Fruit fly (Drosophila melanogaster) S2 (cell line): ENCODE measurements around the gene Eip63E.

Source experiments
- CG8478 ChIP-seq: fragments of >200 bp; optimal IDR thresholded peaks from 2 replicates; lab custom pipeline; 2018
- CTCF ChIP-seq, 2 experiments: fragments of >200 bp; optimal IDR thresholded peaks; 2 replicates each; lab custom pipeline; 2018

Eip63E gene

dm6 chr3L:3515280-3516020 is at the start of gene Eip63E:
Eip63E (plus strand) TSS chr3L:3515751.
- peak in 1 of 2 experiments; percentile 10 for TF ChIP-seq CTCF (optimal IDR thresholded peaks at IDR 0.05; lab: Kevin White, UChicago)
- no peak for TF ChIP-seq CG8478

- TF ChIP-seq CTCF (optimal IDR thresholded peaks at IDR 0.05; lab: Kevin White, UChicago) (no peak), CG8478 (no peak)
These were observed 49.4 kb upstream of the Eip63E start, which contains the start of gene CycJ for dm6 chr3L:3466200-3466599. CycJ (plus strand) TSS chr3L:3466428.

- no peak for TF ChIP-seq CTCF (optimal IDR thresholded peaks at IDR 0.05; lab: Kevin White, UChicago)
- no peak for TF ChIP-seq CG8478
These were observed 45.8 kb upstream of the Eip63E start for dm6 chr3L:3469709-3470108.

dm6 chr3L:3471174-3471573 is 44.4 kb upstream of the Eip63E start, which contains the start of gene CG14971:
CG14971 (minus strand) TSS chr3L:3471309.
- TF ChIP-seq CTCF (optimal IDR thresholded peaks at IDR 0.05; lab: Kevin White, UChicago) (peak in 1 of 2 experiments; percentile 27), CG8478 (no peak)

- TF ChIP-seq CG8478: no peak
- TF ChIP-seq CTCF (optimal IDR thresholded peaks at IDR 0.05; lab: Kevin White, UChicago): peak in 1 of 2 experiments; percentile 9
These were observed 43.5 kb upstream of the Eip63E start, which contains the start of the genes CG32267 and CG42324 for dm6 chr3L:3472063-3472528. CG32267 (minus strand) TSS chr3L:3472113. CG42324 (plus strand) TSS chr3L:3472447.

dm6 chr3L:3472786-3473185 is 42.8 kb upstream of the Eip63E start:
- TF ChIP-seq CG8478 (no peak), CTCF (optimal IDR thresholded peaks at IDR 0.05; lab: Kevin White, UChicago) (no peak)

- TF ChIP-seq CG8478 (no peak), CTCF (optimal IDR thresholded peaks at IDR 0.05; lab: Kevin White, UChicago) (no peak)
These were observed 36.0 kb upstream of the Eip63E start for dm6 chr3L:3479551-3479950.

- no peak for TF ChIP-seq CG8478
- TF ChIP-seq CTCF (optimal IDR thresholded peaks at IDR 0.05; lab: Kevin White, UChicago): no peak
These were observed 31.0 kb upstream of the Eip63E start, which contains the start of gene CG43074 for dm6 chr3L:3484553-3484952. CG43074 (minus strand) TSS chr3L:3484653.

dm6 chr3L:3485088-3485710 is 30.4 kb upstream of the Eip63E start:
- TF ChIP-seq CTCF (optimal IDR thresholded peaks at IDR 0.05; lab: Kevin White, UChicago): no peak
- no peak for TF ChIP-seq CG8478

dm6 chr3L:3492116-3492747 is 23.3 kb upstream of the Eip63E start:
- no peak for TF ChIP-seq CG8478
- peak in 1 of 2 experiments; percentile 10 for TF ChIP-seq CTCF (optimal IDR thresholded peaks at IDR 0.05; lab: Kevin White, UChicago)

- TF ChIP-seq CTCF (optimal IDR thresholded peaks at IDR 0.05; lab: Kevin White, UChicago): no peak
- TF ChIP-seq CG8478: no peak
These were observed 19.0 kb upstream of the Eip63E start for dm6 chr3L:3496593-3496992.

- no peak for TF ChIP-seq CTCF (optimal IDR thresholded peaks at IDR 0.05; lab: Kevin White, UChicago)
- TF ChIP-seq CG8478: no peak
These were observed 12.3 kb upstream of the Eip63E start for dm6 chr3L:3503248-3503647.

dm6 chr3L:3512567-3512966 is 3.0 kb upstream of the Eip63E start, which contains the start of gene ImpE2:
ImpE2 (minus strand) TSS chr3L:3512681.
- TF ChIP-seq CTCF (optimal IDR thresholded peaks at IDR 0.05; lab: Kevin White, UChicago): no peak
- no peak for TF ChIP-seq CG8478

dm6 chr3L:3512998-3513397 is 2.6 kb upstream of the Eip63E start:
- no peak for TF ChIP-seq CG8478
- TF ChIP-seq CTCF (optimal IDR thresholded peaks at IDR 0.05; lab: Kevin White, UChicago): no peak

dm6 chr3L:3514020-3514419 is 1.5 kb upstream of the Eip63E start:
- TF ChIP-seq CG8478: no peak
- no peak for TF ChIP-seq CTCF (optimal IDR thresholded peaks at IDR 0.05; lab: Kevin White, UChicago)
